Worm (Caenorhabditis elegans) whole organism, mixed stage, embryonic: ENCODE measurements around the gene gly-13.

Source experiments
- M03D4.4 ChIP-seq: sonication (generic microtip); optimal IDR thresholded peaks from 2 replicates; lab custom pipeline; 2017; ENCODE audit warnings: mild to moderate bottlenecking, missing genetic modification characterization, missing compliant biosample characterization
- bed-3 ChIP-seq: fragments of 200-800 bp; sonication (Bioruptor generic); optimal IDR thresholded peaks from 3 replicates; lab custom pipeline; 2018; ENCODE audit warnings: mild to moderate bottlenecking, missing genetic modification characterization, moderate library complexity, missing compliant biosample characterization
- blmp-1 ChIP-seq: fragments of 150-350 bp; optimal IDR thresholded peaks from 2 replicates; lab custom pipeline; 2014; ENCODE audit warnings: missing biosample characterization, missing genetic modification characterization
- ceh-39 ChIP-seq: fragments of 150-350 bp; optimal IDR thresholded peaks from 2 replicates; lab custom pipeline; 2014; ENCODE audit warnings: missing biosample characterization, missing genetic modification characterization
- ceh-43 ChIP-seq: fragments of 200-800 bp; sonication (Bioruptor generic); optimal IDR thresholded peaks from 2 replicates; lab custom pipeline; 2018; ENCODE audit warnings: mild to moderate bottlenecking, missing genetic modification characterization, moderate library complexity, missing compliant biosample characterization
- ceh-83 ChIP-seq: fragments of 200-800 bp; sonication (Bioruptor generic); optimal IDR thresholded peaks from 2 replicates; lab custom pipeline; 2018; ENCODE audit warnings: mild to moderate bottlenecking, missing genetic modification characterization, missing compliant biosample characterization
- ces-1 ChIP-seq: fragments of 150-350 bp; optimal IDR thresholded peaks from 2 replicates; lab custom pipeline; 2014; ENCODE audit warnings: missing biosample characterization, missing genetic modification reagents, missing genetic modification characterization
- cnd-1 ChIP-seq: fragments of 200-800 bp; sonication (Bioruptor generic); optimal IDR thresholded peaks from 2 replicates; lab custom pipeline; 2018; ENCODE audit warnings: mild to moderate bottlenecking, missing genetic modification characterization, missing compliant biosample characterization
- drap-1 ChIP-seq: fragments of 200-800 bp; sonication (Bioruptor generic); optimal IDR thresholded peaks from 3 replicates; lab custom pipeline; 2018; ENCODE audit warnings: mild to moderate bottlenecking, missing genetic modification characterization, missing compliant biosample characterization
- elt-1 ChIP-seq: sonication (generic microtip); optimal IDR thresholded peaks from 2 replicates; lab custom pipeline; 2017; ENCODE audit warnings: missing genetic modification characterization, mild to moderate bottlenecking, missing compliant biosample characterization, antibody characterized with exemption, moderate library complexity, borderline replicate concordance; ENCODE audit not compliant: insufficient read depth
- elt-3 ChIP-seq: fragments of 150-350 bp; optimal IDR thresholded peaks from 2 replicates; lab custom pipeline; 2014; ENCODE audit warnings: missing biosample characterization, missing genetic modification characterization
- ham-2 ChIP-seq: fragments of 200-800 bp; sonication (Bioruptor generic); optimal IDR thresholded peaks from 2 replicates; lab custom pipeline; 2018; ENCODE audit warnings: mild to moderate bottlenecking, missing genetic modification characterization, missing compliant biosample characterization
- hlh-1 ChIP-seq: fragments of 150-350 bp; optimal IDR thresholded peaks from 2 replicates; lab custom pipeline; 2014; ENCODE audit warnings: missing biosample characterization, missing genetic modification reagents, missing genetic modification characterization
- lin-13 ChIP-seq: fragments of 150-350 bp; optimal IDR thresholded peaks from 2 replicates; lab custom pipeline; 2014; ENCODE audit warnings: missing biosample characterization, missing genetic modification characterization
- lin-32 ChIP-seq: fragments of 200-800 bp; sonication (Bioruptor generic); optimal IDR thresholded peaks from 2 replicates; lab custom pipeline; 2018; ENCODE audit warnings: mild to moderate bottlenecking, missing genetic modification characterization, missing compliant biosample characterization
- lsy-2 ChIP-seq: fragments of 150-350 bp; optimal IDR thresholded peaks from 2 replicates; lab custom pipeline; 2014; ENCODE audit warnings: missing biosample characterization, missing genetic modification characterization
- mab-5 ChIP-seq: fragments of 150-350 bp; optimal IDR thresholded peaks from 2 replicates; lab custom pipeline; 2014; ENCODE audit warnings: missing biosample characterization, missing genetic modification characterization
- mep-1 ChIP-seq: fragments of 150-350 bp; optimal IDR thresholded peaks from 2 replicates; lab custom pipeline; 2017; ENCODE audit warnings: missing biosample characterization, missing genetic modification reagents, missing genetic modification characterization, inconsistent platforms
- mls-2 ChIP-seq: sonication (generic microtip); optimal IDR thresholded peaks from 2 replicates; lab custom pipeline; 2016; ENCODE audit warnings: mild to moderate bottlenecking, missing genetic modification characterization, moderate library complexity, missing compliant biosample characterization
- nhr-2 ChIP-seq: fragments of 150-350 bp; optimal IDR thresholded peaks from 2 replicates; lab custom pipeline; 2014; ENCODE audit warnings: missing biosample characterization, missing genetic modification characterization
- nhr-237 ChIP-seq: fragments of 150-350 bp; optimal IDR thresholded peaks from 2 replicates; lab custom pipeline; 2014; ENCODE audit warnings: missing biosample characterization, missing genetic modification characterization
- nhr-28 ChIP-seq: fragments of 150-350 bp; optimal IDR thresholded peaks from 2 replicates; lab custom pipeline; 2014; ENCODE audit warnings: missing biosample characterization, missing genetic modification characterization
- nhr-76 ChIP-seq: sonication (generic microtip); optimal IDR thresholded peaks from 2 replicates; lab custom pipeline; 2017; ENCODE audit warnings: missing biosample characterization, missing genetic modification characterization
- sem-2 ChIP-seq: fragments of 200-800 bp; sonication (Bioruptor generic); optimal IDR thresholded peaks from 2 replicates; lab custom pipeline; 2018; ENCODE audit warnings: mild to moderate bottlenecking, missing genetic modification characterization, missing compliant biosample characterization
- snpc-4 ChIP-seq: fragments of 150-350 bp; optimal IDR thresholded peaks from 2 replicates; lab custom pipeline; 2014; ENCODE audit warnings: missing biosample characterization, missing genetic modification characterization
- tbx-8 ChIP-seq: fragments of 200-800 bp; sonication (Bioruptor generic); optimal IDR thresholded peaks from 2 replicates; lab custom pipeline; 2018; ENCODE audit warnings: mild to moderate bottlenecking, missing genetic modification characterization, moderate library complexity, missing compliant biosample characterization
- unc-120 ChIP-seq: sonication (generic microtip); optimal IDR thresholded peaks from 2 replicates; lab custom pipeline; 2017; ENCODE audit warnings: missing genetic modification characterization, missing compliant biosample characterization; ENCODE audit not compliant: poor library complexity, severe bottlenecking
- unc-39 ChIP-seq: fragments of 150-350 bp; optimal IDR thresholded peaks from 2 replicates; lab custom pipeline; 2014; ENCODE audit warnings: missing biosample characterization, missing genetic modification characterization
- unc-62 ChIP-seq: fragments of 150-350 bp; optimal IDR thresholded peaks from 2 replicates; lab custom pipeline; 2014; ENCODE audit warnings: missing biosample characterization, missing genetic modification reagents, missing genetic modification characterization
- zip-8 ChIP-seq: fragments of 150-350 bp; optimal IDR thresholded peaks from 2 replicates; lab custom pipeline; 2014; ENCODE audit warnings: missing biosample characterization, missing genetic modification characterization
- ztf-11 ChIP-seq: fragments of 150-350 bp; optimal IDR thresholded peaks from 2 replicates; lab custom pipeline; 2014; ENCODE audit warnings: missing biosample characterization, missing genetic modification characterization

Gene gly-13

ce11 chrX:9295471-9295870 lies 951 bp downstream of the gly-13 start:
- TF ChIP-seq nhr-2 (tag; lab: Kevin White, UChicago) (no peak), cnd-1 (tag; lab: Kevin White, UChicago) (no peak), mab-5 (tag; lab: Kevin White, UChicago) (no peak), unc-120 (tag; lab: Kevin White, UChicago) (no peak), nhr-76 (tag; lab: Kevin White, UChicago) (no peak), unc-62 (no peak), elt-3 (tag; lab: Kevin White, UChicago) (no peak), ces-1 (GFP tag; lab: Kevin White, UChicago) (no peak), lin-13 (tag; lab: Kevin White, UChicago) (no peak), sem-2 (GFP tag; lab: Kevin White, UChicago) (no peak), ceh-43 (GFP tag; lab: Kevin White, UChicago) (no peak)

DNA sequence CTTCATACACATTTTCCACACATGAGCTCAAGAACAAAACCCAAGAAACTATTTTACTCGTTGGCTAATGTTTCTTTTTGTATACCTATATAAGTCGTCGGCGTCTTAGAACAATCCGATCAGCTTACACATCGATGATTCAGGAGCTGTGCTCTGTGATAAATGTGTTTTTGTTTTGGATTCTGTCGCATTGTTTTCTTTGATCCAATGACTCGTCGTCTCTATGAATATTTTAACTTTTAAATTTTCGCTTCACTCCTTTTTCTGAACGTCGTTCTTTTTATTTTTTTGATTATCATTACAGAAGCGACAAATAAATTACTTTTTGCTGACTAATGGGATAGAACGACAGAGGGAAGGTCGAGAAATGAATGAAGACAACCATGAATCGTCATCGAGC lies 5.1 kb downstream of the gly-13 start, which contains the start of gene B0416.3:
Gene B0416.3, plus strand, starts transcription at position 301 of the 400 bp plus-strand sequence.
- no peak for TF ChIP-seq nhr-2 (tag; lab: Kevin White, UChicago)
- no peak for TF ChIP-seq ceh-39 (tag; lab: Kevin White, UChicago)
- TF ChIP-seq M03D4.4 (tag; lab: Kevin White, UChicago) = no peak
- no peak for TF ChIP-seq sem-2 (GFP tag; lab: Kevin White, UChicago)
- TF ChIP-seq lsy-2 = no peak
- TF ChIP-seq ceh-83 (GFP tag; lab: Kevin White, UChicago) = no peak
- TF ChIP-seq elt-1 (tag; lab: Kevin White, UChicago) = no peak
- TF ChIP-seq ces-1 (GFP tag; lab: Kevin White, UChicago) = no peak
- no peak for TF ChIP-seq nhr-28 (tag; lab: Kevin White, UChicago)
- no peak for TF ChIP-seq unc-120 (tag; lab: Kevin White, UChicago)
- no peak for TF ChIP-seq nhr-76 (tag; lab: Kevin White, UChicago)

DNA sequence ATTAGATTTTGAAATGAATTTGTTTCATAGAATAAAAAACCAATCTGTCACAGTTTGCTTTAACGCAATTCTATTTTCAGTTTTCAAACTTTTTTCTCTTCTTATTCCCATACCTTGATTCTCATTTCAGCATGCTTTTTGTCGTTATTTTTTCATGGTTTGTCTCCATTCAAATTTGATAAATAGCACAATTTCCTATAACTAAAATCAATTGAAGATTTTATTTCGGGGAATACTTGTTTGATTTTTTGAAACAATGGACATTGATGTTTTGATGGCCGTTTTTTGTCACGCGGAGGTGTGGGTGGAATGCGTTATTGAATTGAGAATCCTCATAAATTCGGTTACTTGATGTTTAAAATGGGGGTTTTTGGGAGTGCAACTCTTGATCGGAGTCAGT lies 13.4 kb downstream of the gly-13 start, which contains the start of gene B0416.11:
Gene B0416.11, minus strand, starts transcription at position 101 of the 400 bp plus-strand sequence.
- TF ChIP-seq M03D4.4 (tag; lab: Kevin White, UChicago) (no peak), tbx-8 (GFP tag; lab: Kevin White, UChicago) (no peak), ztf-11 (tag; lab: Kevin White, UChicago) (no peak), cnd-1 (tag; lab: Kevin White, UChicago) (no peak), ceh-39 (tag; lab: Kevin White, UChicago) (no peak), elt-1 (tag; lab: Kevin White, UChicago) (no peak), lin-32 (GFP tag; lab: Kevin White, UChicago) (no peak), hlh-1 (tag; lab: Kevin White, UChicago) (no peak), nhr-237 (tag; lab: Kevin White, UChicago) (no peak), mls-2 (tag; lab: Kevin White, UChicago) (no peak), unc-120 (tag; lab: Kevin White, UChicago) (no peak), mab-5 (tag; lab: Kevin White, UChicago) (no peak), mep-1 (no peak), snpc-4 (tag; lab: Kevin White, UChicago) (no peak), unc-39 (no peak), nhr-76 (tag; lab: Kevin White, UChicago) (no peak)

DNA sequence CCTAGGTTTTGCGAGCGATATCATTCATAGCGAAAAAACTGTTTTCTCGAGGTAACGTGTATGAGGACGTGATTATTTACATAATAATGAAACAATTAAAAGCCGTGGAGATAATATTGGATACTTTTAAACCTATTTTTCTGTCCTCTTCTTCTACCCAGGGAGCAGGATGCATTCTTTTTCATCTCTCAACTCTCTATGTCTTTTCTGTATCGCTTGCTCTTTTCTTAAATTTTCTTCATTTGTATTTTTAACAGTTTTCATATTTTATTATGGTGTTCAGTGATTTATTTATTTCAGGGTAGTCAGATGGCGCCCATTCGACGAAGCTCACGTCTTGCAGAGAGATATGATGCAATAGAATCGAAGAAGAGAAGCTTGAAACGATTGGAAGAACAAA lies 17.8 kb downstream of the gly-13 start, which contains the start of gene B0416.4:
Gene B0416.4, plus strand, starts transcription at position 301 of the 400 bp plus-strand sequence.
- TF ChIP-seq unc-62 (no peak), nhr-28 (tag; lab: Kevin White, UChicago) (no peak), ham-2 (GFP tag; lab: Kevin White, UChicago) (no peak), hlh-1 (tag; lab: Kevin White, UChicago) (no peak), mep-1 (no peak), blmp-1 (no peak), bed-3 (GFP tag; lab: Kevin White, UChicago) (no peak), zip-8 (tag; lab: Kevin White, UChicago) (no peak)
- TF ChIP-seq, all 35 proteins: peak for 0

DNA sequence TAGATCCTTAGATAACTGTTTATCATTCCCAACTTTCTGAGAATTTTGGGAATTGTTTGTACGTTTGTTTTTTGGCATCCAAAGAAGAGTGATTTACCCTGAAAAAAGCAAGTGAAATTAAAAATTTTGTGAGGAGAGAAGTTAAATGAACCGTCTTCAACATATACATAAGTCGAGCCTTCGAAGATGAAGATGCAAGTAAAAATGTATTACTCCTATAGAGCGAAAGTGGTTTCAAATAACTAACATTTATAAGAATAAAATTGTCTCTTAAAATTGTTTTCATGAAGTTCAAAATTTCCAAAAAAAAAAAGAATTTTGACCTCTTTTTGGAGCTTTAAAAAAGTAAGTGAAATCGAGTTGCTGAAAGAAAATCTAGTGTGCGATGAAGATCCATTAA lies 21.8 kb downstream of the gly-13 start, which contains the start of gene B0416.10:
Gene B0416.10, minus strand, starts transcription at position 101 of the 400 bp plus-strand sequence.
- TF ChIP-seq ceh-43 (GFP tag; lab: Kevin White, UChicago) (no peak), hlh-1 (tag; lab: Kevin White, UChicago) (no peak), ceh-39 (tag; lab: Kevin White, UChicago) (no peak), drap-1 (GFP tag; lab: Kevin White, UChicago) (no peak)
